Worm (Caenorhabditis elegans) whole organism, late embryonic: ENCODE data around the gene B0336.13.

Source experiments
- ama-1 ChIP-seq: fragments of 150-350 bp; optimal IDR thresholded peaks from 2 replicates; lab custom pipeline; 2014
- fax-1 ChIP-seq: sonication (generic microtip); optimal IDR thresholded peaks from 2 replicates; lab custom pipeline; 2016; ENCODE audit warnings: missing genotype, missing genetic modification characterization, missing compliant biosample characterization

DNA sequence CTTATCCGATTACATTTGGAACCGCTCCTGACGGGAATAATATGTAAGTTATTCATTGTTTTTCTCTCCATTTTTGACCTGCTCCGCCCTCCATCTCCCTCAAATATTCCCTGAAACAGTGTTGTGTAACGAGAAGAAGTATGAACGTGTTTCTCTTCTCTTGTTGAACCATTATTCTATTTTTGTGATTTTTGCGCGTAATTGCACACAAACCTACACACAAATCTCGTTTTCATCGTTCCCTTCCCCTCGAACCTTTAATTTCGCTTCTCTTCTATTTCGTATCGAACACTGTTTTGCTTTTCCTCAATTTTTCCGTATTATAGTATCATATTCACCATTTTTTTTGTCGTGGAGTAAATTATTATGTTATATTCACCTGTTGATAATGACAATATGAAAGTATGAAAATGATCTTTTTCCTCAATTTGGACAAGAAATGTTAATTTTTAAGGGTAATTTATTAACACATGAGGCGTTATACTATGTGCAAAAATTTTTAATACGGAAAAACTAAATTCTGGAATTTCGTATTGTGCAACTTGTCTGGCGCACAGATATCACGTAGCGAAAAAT, 23.4 kb downstream of the B0336.13 start:
- no peak for TF ChIP-seq fax-1 (tag; lab: Kevin White, UChicago)
- no peak for TF ChIP-seq ama-1 (lab: Kevin White, UChicago)
